Worm (Caenorhabditis elegans) whole organism, L3 larva: Measurements from ENCODE around the gene nlp-58.

Experiments
- R02D3.7 ChIP-seq: fragments of 150-350 bp; optimal IDR thresholded peaks from 2 replicates; lab custom pipeline; 2014; ENCODE audit warnings: missing biosample characterization, missing genetic modification characterization
- ZK546.5 ChIP-seq: sonication (generic microtip); optimal IDR thresholded peaks from 2 replicates; lab custom pipeline; 2017; ENCODE audit warnings: missing biosample characterization, missing genetic modification characterization
- aly-2 ChIP-seq: fragments of 150-350 bp; optimal IDR thresholded peaks from 2 replicates; lab custom pipeline; 2014; ENCODE audit warnings: missing biosample characterization, missing genetic modification characterization
- ama-1 ChIP-seq: fragments of 150-350 bp; optimal IDR thresholded peaks from 2 replicates; lab custom pipeline; 2018
- ceh-28 ChIP-seq: fragments of 150-350 bp; optimal IDR thresholded peaks from 2 replicates; lab custom pipeline; 2014; ENCODE audit warnings: missing biosample characterization, missing genetic modification reagents, missing genetic modification characterization
- ceh-82 ChIP-seq: fragments of 150-350 bp; optimal IDR thresholded peaks from 2 replicates; lab custom pipeline; 2014; ENCODE audit warnings: missing biosample characterization, missing genetic modification characterization
- ceh-9 ChIP-seq: sonication (generic microtip); optimal IDR thresholded peaks from 2 replicates; lab custom pipeline; 2018; ENCODE audit warnings: missing biosample characterization, missing genetic modification characterization
- daf-12 ChIP-seq: fragments of 150-350 bp; optimal IDR thresholded peaks from 2 replicates; lab custom pipeline; 2014; ENCODE audit warnings: missing biosample characterization, missing genetic modification reagents, missing genetic modification characterization
- egl-27 ChIP-seq: sonication (generic microtip); optimal IDR thresholded peaks from 4 replicates; lab custom pipeline; 2017; ENCODE audit warnings: missing biosample characterization, missing genetic modification reagents, missing genetic modification characterization
- egl-5 ChIP-seq: fragments of 150-350 bp; optimal IDR thresholded peaks from 2 replicates; lab custom pipeline; 2017; ENCODE audit warnings: missing biosample characterization, missing genetic modification reagents, missing genetic modification characterization, inconsistent platforms
- elt-3 ChIP-seq, 3 experiments: fragments of 150-350 bp in 1 of 3; sonication (generic microtip) in 2 of 3; optimal IDR thresholded peaks; 2 replicates in 2 of 3; 4 replicates in 1 of 3; lab custom pipeline; 2014 to 2017; ENCODE audit warnings: missing biosample characterization in 3 of 3, missing genetic modification characterization in 3 of 3
- fkh-2 ChIP-seq: fragments of 150-350 bp; optimal IDR thresholded peaks from 2 replicates; lab custom pipeline; 2014; ENCODE audit warnings: missing biosample characterization, missing genetic modification reagents, missing genetic modification characterization
- fos-1 ChIP-seq: fragments of 150-350 bp; optimal IDR thresholded peaks from 2 replicates; lab custom pipeline; 2014; ENCODE audit warnings: missing biosample characterization, missing genetic modification characterization
- hmg-11 ChIP-seq: sonication (generic microtip); optimal IDR thresholded peaks from 2 replicates; lab custom pipeline; 2016; ENCODE audit warnings: missing genetic modification characterization, missing compliant biosample characterization
- jun-1 ChIP-seq: fragments of 150-350 bp; optimal IDR thresholded peaks from 2 replicates; lab custom pipeline; 2014; ENCODE audit warnings: missing biosample characterization, missing genetic modification reagents, missing genetic modification characterization
- lin-39 ChIP-seq: fragments of 150-350 bp; optimal IDR thresholded peaks from 2 replicates; lab custom pipeline; 2018; ENCODE audit warnings: missing biosample characterization, missing genetic modification reagents, missing genetic modification characterization
- mdl-1 ChIP-seq: fragments of 150-350 bp; optimal IDR thresholded peaks from 2 replicates; lab custom pipeline; 2014; ENCODE audit warnings: missing biosample characterization, missing genetic modification characterization
- mml-1 ChIP-seq: fragments of 150-350 bp; sonication (generic microtip); optimal IDR thresholded peaks from 3 replicates; lab custom pipeline; 2014; ENCODE audit warnings: missing biosample characterization, missing genetic modification characterization
- nfya-1 ChIP-seq: sonication (generic microtip); optimal IDR thresholded peaks from 2 replicates; lab custom pipeline; 2017; ENCODE audit warnings: missing genetic modification characterization, mild to moderate bottlenecking, missing compliant biosample characterization, antibody characterized with exemption, moderate library complexity; ENCODE audit not compliant: insufficient read depth
- nhr-11 ChIP-seq: fragments of 150-350 bp; optimal IDR thresholded peaks from 2 replicates; lab custom pipeline; 2014; ENCODE audit warnings: missing biosample characterization, missing genetic modification characterization
- nhr-23 ChIP-seq: fragments of 150-350 bp; optimal IDR thresholded peaks from 2 replicates; lab custom pipeline; 2014; ENCODE audit warnings: missing biosample characterization, missing genetic modification reagents, missing genetic modification characterization
- nhr-237 ChIP-seq: fragments of 150-350 bp; optimal IDR thresholded peaks from 2 replicates; lab custom pipeline; 2014; ENCODE audit warnings: missing biosample characterization, missing genetic modification characterization
- nhr-25 ChIP-seq: sonication (generic microtip); optimal IDR thresholded peaks from 2 replicates; lab custom pipeline; 2017; ENCODE audit warnings: missing biosample characterization, missing genetic modification characterization
- nhr-28 ChIP-seq: fragments of 150-350 bp; optimal IDR thresholded peaks from 2 replicates; lab custom pipeline; 2014; ENCODE audit warnings: missing biosample characterization, missing genetic modification characterization
- nhr-43 ChIP-seq: sonication (generic microtip); optimal IDR thresholded peaks from 2 replicates; lab custom pipeline; 2016; ENCODE audit warnings: mild to moderate bottlenecking, missing genetic modification characterization, missing compliant biosample characterization; ENCODE audit not compliant: poor library complexity, severe bottlenecking
- nhr-67 ChIP-seq: fragments of 150-350 bp; optimal IDR thresholded peaks from 2 replicates; lab custom pipeline; 2014; ENCODE audit warnings: missing biosample characterization, missing genetic modification characterization
- nhr-76 ChIP-seq: fragments of 150-350 bp; sonication (generic microtip); optimal IDR thresholded peaks from 5 replicates; lab custom pipeline; 2014; ENCODE audit warnings: missing biosample characterization, missing genetic modification characterization
- nhr-77 ChIP-seq: fragments of 150-350 bp; optimal IDR thresholded peaks from 2 replicates; lab custom pipeline; 2014; ENCODE audit warnings: missing biosample characterization, missing genetic modification characterization
- unc-39 ChIP-seq: sonication (generic microtip); optimal IDR thresholded peaks from 4 replicates; lab custom pipeline; 2017; ENCODE audit warnings: missing biosample characterization, missing genetic modification characterization
- zag-1 ChIP-seq: fragments of 150-350 bp; optimal IDR thresholded peaks from 2 replicates; lab custom pipeline; 2014; ENCODE audit warnings: missing biosample characterization, missing genetic modification characterization
- ztf-11 ChIP-seq: fragments of 150-350 bp; optimal IDR thresholded peaks from 2 replicates; lab custom pipeline; 2014; ENCODE audit warnings: missing biosample characterization, missing genetic modification characterization

Gene nlp-58

DNA sequence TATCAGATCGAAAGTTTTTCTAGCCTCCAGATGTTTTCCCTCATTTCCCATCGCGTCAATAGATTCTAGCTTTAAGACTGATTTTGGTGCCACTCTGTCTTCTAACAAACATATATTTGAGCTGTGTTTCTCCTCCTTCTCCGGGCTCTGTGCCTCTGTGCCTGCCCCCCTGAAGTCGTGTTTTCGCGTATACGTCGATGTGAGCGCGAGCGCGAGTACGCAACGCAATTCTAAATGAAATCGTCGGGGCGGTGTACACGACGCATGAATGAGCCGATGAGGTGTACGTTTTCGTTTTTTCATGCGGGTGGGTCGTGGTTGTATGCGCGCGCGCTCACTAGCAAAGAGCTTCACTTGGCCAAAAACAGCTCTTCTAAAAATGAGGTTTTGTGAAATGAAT is 17.2 kb upstream of the nlp-58 start:
- TF ChIP-seq jun-1 (tag; lab: Kevin White, UChicago) (no peak), daf-12 (tag; lab: Kevin White, UChicago) (no peak), R02D3.7 (tag; lab: Kevin White, UChicago) (no peak), zag-1 (tag; lab: Kevin White, UChicago) (no peak), ZK546.5 (tag; lab: Kevin White, UChicago) (no peak), nhr-43 (no peak)
- TF ChIP-seq, all 47 proteins: peak for 0

DNA sequence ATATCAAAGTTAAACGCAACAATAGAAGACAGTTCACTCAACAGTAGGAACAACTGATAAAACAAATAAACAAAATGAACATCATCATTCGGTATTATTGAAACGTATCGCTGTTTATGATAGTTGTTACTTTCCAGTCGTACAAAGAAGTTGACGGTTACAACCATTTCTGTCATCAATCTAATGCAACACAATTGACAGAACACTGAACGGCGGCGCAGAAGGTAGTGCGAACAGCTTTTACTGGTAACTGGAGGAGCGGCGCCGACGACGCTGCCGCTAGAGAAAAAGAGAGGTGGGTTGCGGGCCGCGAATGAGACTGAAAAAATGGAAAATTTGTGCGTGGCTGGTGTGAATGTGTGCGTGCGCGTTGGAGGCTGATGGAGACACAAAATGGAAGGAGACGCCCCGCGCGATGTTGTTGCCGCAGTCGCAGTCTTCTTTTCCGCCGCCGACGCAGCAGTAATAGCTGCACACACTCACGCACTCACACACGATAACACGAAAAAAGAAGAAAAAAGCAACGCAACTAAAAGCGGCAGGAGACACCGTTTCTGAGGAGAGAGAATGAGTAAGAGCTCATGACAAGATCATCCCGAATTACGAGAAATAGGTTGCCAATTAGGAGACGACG is 15.5 kb upstream of the nlp-58 start:
- no peak for TF ChIP-seq nhr-23 (tag; lab: Kevin White, UChicago)
- TF ChIP-seq elt-3 (tag; optimal IDR thresholded peaks at IDR 0.05; lab: Kevin White, UChicago), result no peak
- no peak for TF ChIP-seq nhr-28 (tag; lab: Kevin White, UChicago)
- no peak for TF ChIP-seq nhr-77 (tag; lab: Kevin White, UChicago)
- no peak for TF ChIP-seq egl-27
- no peak for TF ChIP-seq ceh-82 (tag; lab: Kevin White, UChicago)
- TF ChIP-seq fkh-2 (tag; lab: Kevin White, UChicago), result no peak
- TF ChIP-seq unc-39, result no peak
- no peak for TF ChIP-seq nhr-25 (tag; lab: Kevin White, UChicago)
- no peak for TF ChIP-seq mdl-1
- no peak for TF ChIP-seq ztf-11
- peak; percentile 61 for TF ChIP-seq lin-39 (tag; lab: Kevin White, UChicago)
- no peak for TF ChIP-seq ceh-9 (tag; lab: Kevin White, UChicago)
- TF ChIP-seq hmg-11, result no peak
- TF ChIP-seq nfya-1 (tag; lab: Kevin White, UChicago), result peak; percentile 5
- no peak for TF ChIP-seq ama-1 (lab: Kevin White, UChicago)

DNA sequence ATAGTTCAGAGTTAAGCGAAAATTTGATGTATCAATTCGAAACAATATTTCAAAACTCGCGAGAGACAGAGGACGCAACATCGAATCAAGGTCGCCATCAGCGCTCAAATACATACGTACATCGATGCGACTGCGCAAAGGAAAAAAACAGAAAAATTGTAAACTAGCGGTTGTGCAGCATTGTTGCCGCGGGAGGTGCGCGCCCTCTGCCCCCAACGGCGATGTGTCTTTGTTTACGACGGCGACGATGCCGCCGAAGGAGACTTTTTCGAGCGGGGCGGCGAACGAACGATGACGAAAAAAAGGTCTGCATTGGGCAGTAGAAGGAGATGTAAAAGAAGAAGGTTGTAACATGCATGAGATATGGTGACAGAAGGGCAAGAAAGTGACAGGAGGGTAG is 14.2 kb upstream of the nlp-58 start:
- TF ChIP-seq nfya-1 (tag; lab: Kevin White, UChicago) (no peak), nhr-25 (tag; lab: Kevin White, UChicago) (peak; percentile 69)

DNA sequence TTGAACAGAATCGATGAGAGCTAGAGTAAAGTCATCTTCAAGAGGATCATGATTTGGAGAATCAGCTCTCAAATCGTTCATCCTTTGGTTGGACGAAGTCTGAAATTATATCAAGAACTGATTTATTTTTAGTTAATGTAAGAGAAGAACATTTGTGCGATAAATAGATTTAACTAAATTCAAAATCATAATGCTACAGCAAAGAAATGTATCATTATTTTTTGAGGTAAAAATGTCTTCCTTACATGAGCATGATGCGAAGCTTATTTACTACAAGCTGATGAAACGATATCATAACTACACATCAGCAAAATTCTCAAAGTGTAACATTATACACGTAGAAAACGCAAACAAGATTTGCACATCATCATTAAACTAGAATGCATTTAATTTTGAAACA is 13.7 kb upstream of the nlp-58 start, which contains the start of gene madf-4:
Gene madf-4, minus strand, starts transcription at position 101 of the 400 bp plus-strand sequence.
- TF ChIP-seq nhr-25 (tag; lab: Kevin White, UChicago) (no peak), egl-5 (tag; lab: Kevin White, UChicago) (no peak)

DNA sequence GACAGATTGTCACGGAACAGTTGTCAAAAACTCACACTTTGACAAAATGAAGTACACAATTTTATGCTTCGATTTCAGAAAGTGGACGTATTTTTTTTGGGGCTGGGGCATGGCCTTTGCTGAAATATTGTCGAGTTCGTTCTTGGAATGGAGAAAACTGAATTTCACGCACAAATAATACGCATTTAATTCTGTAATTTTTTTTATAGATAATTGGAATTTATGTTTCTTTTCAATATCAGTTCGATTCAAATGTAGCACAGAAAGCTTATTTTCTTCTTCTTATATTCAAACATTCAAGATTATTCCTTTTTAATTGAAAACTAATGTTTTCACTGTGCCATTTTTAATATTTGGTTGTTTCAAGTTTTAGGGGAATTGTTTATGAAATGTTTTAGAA is 11.6 kb upstream of the nlp-58 start, which contains the start of gene T07C12.10:
Gene T07C12.10, minus strand, starts transcription at position 101 of the 400 bp plus-strand sequence.
- TF ChIP-seq aly-2 (tag; lab: Kevin White, UChicago) (no peak), fos-1 (no peak), ceh-28 (no peak), mdl-1 (no peak), nhr-67 (no peak), nhr-28 (tag; lab: Kevin White, UChicago) (no peak), nhr-237 (no peak), mml-1 (tag; lab: Kevin White, UChicago) (no peak)

DNA sequence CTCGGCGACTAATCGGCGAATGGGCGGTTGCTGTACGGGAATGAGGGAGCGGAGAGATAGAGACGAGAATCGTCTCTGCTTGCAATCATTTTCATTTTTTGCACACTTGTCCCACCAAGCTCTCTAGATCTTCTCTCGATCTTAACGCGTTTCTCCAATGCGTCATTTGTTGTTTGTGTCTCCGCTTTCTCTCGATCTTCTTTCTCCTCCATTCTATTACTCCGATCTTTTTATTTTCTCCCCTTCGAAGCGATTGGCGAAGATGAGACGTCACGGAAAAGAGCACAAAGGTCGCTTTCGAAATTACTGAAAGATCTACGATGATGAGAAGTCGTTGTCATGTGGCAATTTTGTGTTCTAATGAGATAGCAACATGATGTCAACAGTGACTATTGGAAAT is 9.9 kb upstream of the nlp-58 start:
- no peak for TF ChIP-seq ceh-82 (tag; lab: Kevin White, UChicago)
- TF ChIP-seq nhr-76 (tag; lab: Kevin White, UChicago), result no peak
- no peak for TF ChIP-seq R02D3.7 (tag; lab: Kevin White, UChicago)
- TF ChIP-seq mml-1 (tag; lab: Kevin White, UChicago), result no peak
- TF ChIP-seq nhr-11, result peak; percentile 37
- no peak for TF ChIP-seq jun-1 (tag; lab: Kevin White, UChicago)
- TF ChIP-seq ztf-11, result no peak
- TF ChIP-seq egl-5 (tag; lab: Kevin White, UChicago), result peak; percentile 22
- no peak for TF ChIP-seq nhr-237
- TF ChIP-seq fos-1, result no peak
- TF ChIP-seq fkh-2 (tag; lab: Kevin White, UChicago), result no peak
- no peak for TF ChIP-seq nfya-1 (tag; lab: Kevin White, UChicago)
